Fruit fly (Drosophila melanogaster): ENCODE measurements around the gene CG9777.
A peak's percentile ranks its signal among the peaks of the same experiment; 100 is the strongest.

The CG9777 gene

DNA sequence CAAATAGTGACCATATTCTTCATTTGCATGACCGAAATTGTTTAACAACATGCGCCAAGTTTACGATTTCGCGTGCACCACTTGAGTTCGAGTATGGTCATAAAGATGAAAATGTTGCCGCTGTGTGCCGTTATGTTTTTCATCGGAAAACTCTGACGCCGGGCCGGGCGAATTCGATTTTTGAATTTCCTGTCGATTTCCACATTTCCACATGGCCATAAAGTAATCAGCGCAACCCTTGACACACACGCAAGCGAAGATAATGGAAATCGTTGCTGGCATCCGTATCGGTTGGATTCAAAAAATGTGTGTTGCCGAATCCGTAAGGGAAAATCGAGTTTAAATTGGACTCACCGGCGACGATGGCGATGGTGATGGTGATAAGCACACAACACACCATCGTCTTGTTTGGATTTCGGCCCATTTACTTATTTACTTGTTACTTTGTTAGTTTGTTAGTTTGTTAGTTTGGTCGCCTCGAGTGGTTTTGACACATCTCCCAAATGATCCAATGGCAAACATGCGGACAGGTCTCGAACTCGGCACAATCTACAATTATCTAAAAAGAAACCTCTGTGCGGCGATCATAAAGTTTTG lies 12.6 kb upstream of the CG9777 start (continued):
- TF ChIP-seq CG4730 (GFP tag; IDR thresholded peaks at IDR 0.05) (no peak), pnt (GFP tag; optimal IDR thresholded peaks at IDR 0.05) (no peak), cad (GFP tag; optimal IDR thresholded peaks at IDR 0.05) (peak; percentile 90), bsh (GFP tag; optimal IDR thresholded peaks at IDR 0.05) (peak in 1 of 2 experiments; percentile 69), Scr (GFP tag; IDR thresholded peaks at IDR 0.05; ENCODE audit: partially characterized antibody) (no peak), pho (GFP tag; optimal IDR thresholded peaks at IDR 0.05) (no peak), Ravus (GFP tag; IDR thresholded peaks at IDR 0.05) (no peak), dmrt11E (tag; optimal IDR thresholded peaks at IDR 0.05) (peak; percentile 68), B-H1 (GFP tag; IDR thresholded peaks at IDR 0.05) (no peak; the same call in 2 of the 3 replicates), so (GFP tag; IDR thresholded peaks at IDR 0.05) (0 out of 3 replicates have a peak, but pooled peaks have one; percentile 28), Chrac-16 (GFP tag; optimal IDR thresholded peaks at IDR 0.05) (no peak), CG30020 (tag; optimal IDR thresholded peaks at IDR 0.05) (no peak), yki (optimal IDR thresholded peaks at IDR 0.05) (no peak), CG3995 (GFP tag; optimal IDR thresholded peaks at IDR 0.05) (no peak), GATAe (GFP tag; conservative IDR thresholded peaks at IDR 0.05) (no peak), usp (GFP tag; optimal IDR thresholded peaks at IDR 0.05) (no peak), CG4854 (GFP tag; optimal IDR thresholded peaks at IDR 0.05) (no peak), repo (GFP tag; optimal IDR thresholded peaks at IDR 0.05) (no peak), CG16815 (GFP tag; optimal IDR thresholded peaks at IDR 0.05) (peak; percentile 2), salm (tag; optimal IDR thresholded peaks at IDR 0.05) (peak; percentile 46), TFAM (GFP tag; optimal IDR thresholded peaks at IDR 0.05) (peak; percentile 24), CG43689 (GFP tag; IDR thresholded peaks at IDR 0.05) (no peak), Hmr (GFP tag; optimal IDR thresholded peaks at IDR 0.05) (peak; percentile 19), tio (GFP tag; optimal IDR thresholded peaks at IDR 0.05) (peak; percentile 3), tna (GFP tag; IDR thresholded peaks at IDR 0.05; ENCODE audit: partially characterized antibody) (no peak), CG4707 (GFP tag; optimal IDR thresholded peaks at IDR 0.05) (peak; percentile 72), HmgD (GFP tag; optimal IDR thresholded peaks at IDR 0.05) (no peak), pan (optimal IDR thresholded peaks at IDR 0.05) (no peak), pan (GFP tag; optimal IDR thresholded peaks at IDR 0.05 in 1 of 2, IDR thresholded peaks at IDR 0.05 in 1 of 2) (no peak), wdn (GFP tag; IDR thresholded peaks at IDR 0.05) (no peak), Rfx (GFP tag; IDR thresholded peaks at IDR 0.05) (no peak), CG18011 (GFP tag; optimal IDR thresholded peaks at IDR 0.05) (no peak), phol (tag; optimal IDR thresholded peaks at IDR 0.05) (no peak), CG7556 (GFP tag; optimal IDR thresholded peaks at IDR 0.05) (peak; percentile 43), CG11093 (GFP tag; IDR thresholded peaks at IDR 0.05) (no peak), CG34422 (GFP tag; IDR thresholded peaks at IDR 0.05) (0 out of 3 replicates have a peak, but pooled peaks have one; percentile 14), ase (GFP tag; IDR thresholded peaks at IDR 0.05) (peak; percentile 32; the same call in 1 of the 3 replicates), sqz (GFP tag; optimal IDR thresholded peaks at IDR 0.05) (peak; percentile 38), MTF-1 (GFP tag; optimal IDR thresholded peaks at IDR 0.05; ENCODE audit: borderline replicate concordance) (peak; percentile 54), ato (GFP tag; IDR thresholded peaks at IDR 0.05; ENCODE audit: partially characterized antibody) (no peak), CG5245 (GFP tag; optimal IDR thresholded peaks at IDR 0.05) (no peak), CG33213 (GFP tag; optimal IDR thresholded peaks at IDR 0.05) (peak; percentile 8), Max (GFP tag; optimal IDR thresholded peaks at IDR 0.05) (no peak), dati (GFP tag; IDR thresholded peaks at IDR 0.05) (no peak), CG8281 (tag; optimal IDR thresholded peaks at IDR 0.05) (no peak), onecut (GFP tag; IDR thresholded peaks at IDR 0.05) (peak; percentile 53; the same call in 1 of the 2 replicates), CG4404 (GFP tag; IDR thresholded peaks at IDR 0.05) (no peak), CG13296 (GFP tag; optimal IDR thresholded peaks at IDR 0.05) (peak; percentile 55), da (GFP tag; optimal IDR thresholded peaks at IDR 0.05) (no peak), B-H2 (GFP tag; optimal IDR thresholded peaks at IDR 0.05) (no peak), cas (GFP tag; IDR thresholded peaks at IDR 0.05) (no peak)
